Fruit fly (Drosophila melanogaster) whole organism, wandering third instar larva: Measurements from ENCODE around the gene lqfR.

ENCODE experiments used
- Abd-B ChIP-seq: fragments of >200 bp; optimal IDR thresholded peaks from 2 replicates; lab custom pipeline; 2017; ENCODE audit warnings: missing biosample characterization, missing genetic modification characterization
- CG9705 ChIP-seq: fragments of 200-800 bp; sonication (Bioruptor generic); optimal IDR thresholded peaks from 2 replicates; lab custom pipeline; 2018; ENCODE audit warnings: missing biosample characterization, mild to moderate bottlenecking, missing genetic modification characterization
- CrebA ChIP-seq: fragments of 200-800 bp; sonication (Bioruptor generic); optimal IDR thresholded peaks from 2 replicates; lab custom pipeline; 2016; ENCODE audit warnings: missing biosample characterization, mild to moderate bottlenecking, missing genetic modification characterization, borderline replicate concordance
- Dfd ChIP-seq: fragments of >200 bp; optimal IDR thresholded peaks from 2 replicates; lab custom pipeline; 2017; ENCODE audit warnings: missing biosample characterization, missing genetic modification characterization
- GATAd ChIP-seq: sonication (Bioruptor generic); optimal IDR thresholded peaks from 2 replicates; lab custom pipeline; 2016; ENCODE audit warnings: missing biosample characterization, missing genetic modification characterization
- HLH106 ChIP-seq: fragments of 200-800 bp; optimal IDR thresholded peaks from 3 replicates; lab custom pipeline; 2019; ENCODE audit warnings: missing biosample characterization, mild to moderate bottlenecking, missing genetic modification characterization, moderate library complexity
- Hnf4 ChIP-seq: fragments of 200-800 bp; sonication (Bioruptor generic); optimal IDR thresholded peaks from 2 replicates; lab custom pipeline; 2016; ENCODE audit warnings: missing biosample characterization, mild to moderate bottlenecking, missing genetic modification characterization
- Hr78 ChIP-seq: fragments of >200 bp; optimal IDR thresholded peaks from 2 replicates; lab custom pipeline; 2017; ENCODE audit warnings: missing biosample characterization, missing genetic modification characterization
- Hr83 ChIP-seq: fragments of 200-300 bp; sonication (Bioruptor generic); optimal IDR thresholded peaks from 2 replicates; lab custom pipeline; 2016; ENCODE audit warnings: missing biosample characterization, mild to moderate bottlenecking, missing genetic modification characterization, moderate library complexity; ENCODE audit not compliant: poor library complexity, severe bottlenecking
- Jra ChIP-seq: sonication (Bioruptor generic); optimal IDR thresholded peaks from 2 replicates; lab custom pipeline; 2016; ENCODE audit warnings: missing biosample characterization, missing genetic modification characterization
- Mio ChIP-seq: sonication (Bioruptor generic); optimal IDR thresholded peaks from 2 replicates; lab custom pipeline; 2016; ENCODE audit warnings: missing biosample characterization, missing genetic modification characterization
- N ChIP-seq: fragments of >200 bp; optimal IDR thresholded peaks from 2 replicates; lab custom pipeline; 2018; ENCODE audit warnings: missing biosample characterization, missing external identifiers, missing genetic modification characterization
- OdsH ChIP-seq: fragments of 200-800 bp; sonication (Bioruptor generic); optimal IDR thresholded peaks from 2 replicates; lab custom pipeline; 2016; ENCODE audit warnings: missing biosample characterization, mild to moderate bottlenecking, missing genetic modification characterization
- Rel ChIP-seq, 2 experiments: fragments of 200-800 bp; sonication (Bioruptor generic) in 1 of 2; optimal IDR thresholded peaks; 2 replicates in 1 of 2; 3 replicates in 1 of 2; lab custom pipeline; 2016 to 2019; ENCODE audit warnings: mild to moderate bottlenecking in 2 of 2, missing biosample characterization in 2 of 2, missing genetic modification characterization in 2 of 2, moderate library complexity in 1 of 2
- Sp1 ChIP-seq: fragments of 200-800 bp; sonication (Bioruptor generic); optimal IDR thresholded peaks from 3 replicates; lab custom pipeline; 2019; ENCODE audit warnings: missing biosample characterization, mild to moderate bottlenecking, missing genetic modification characterization, moderate library complexity
- Vsx2 ChIP-seq: fragments of 200-300, 225-300 bp; sonication (Bioruptor generic); optimal IDR thresholded peaks from 2 replicates; lab custom pipeline; 2018; ENCODE audit warnings: missing biosample characterization, missing genetic modification characterization; ENCODE audit not compliant: partially characterized antibody
- br ChIP-seq: fragments of 200-800 bp; sonication (Bioruptor generic); optimal IDR thresholded peaks from 2 replicates; lab custom pipeline; 2016; ENCODE audit warnings: missing biosample characterization, missing genetic modification characterization
- brk ChIP-seq: fragments of 200-800 bp; sonication (Bioruptor generic); optimal IDR thresholded peaks from 2 replicates; lab custom pipeline; 2016; ENCODE audit warnings: missing biosample characterization, mild to moderate bottlenecking, missing genetic modification characterization
- dmrt93B ChIP-seq: fragments of 200-800 bp; sonication (Bioruptor generic); optimal IDR thresholded peaks from 2 replicates; lab custom pipeline; 2018; ENCODE audit warnings: missing biosample characterization, mild to moderate bottlenecking, missing genetic modification characterization
- dsf ChIP-seq: sonication (Bioruptor generic); optimal IDR thresholded peaks from 2 replicates; lab custom pipeline; 2016; ENCODE audit warnings: missing biosample characterization, missing genetic modification characterization, borderline replicate concordance
- ey ChIP-seq: fragments of 200-800 bp; sonication (Bioruptor generic); optimal IDR thresholded peaks from 2 replicates; lab custom pipeline; 2016; ENCODE audit warnings: missing biosample characterization, missing genetic modification characterization
- foxo ChIP-seq, 2 experiments: fragments of 200-800 bp; sonication (Bioruptor generic); optimal IDR thresholded peaks; 2 replicates in 1 of 2; 3 replicates in 1 of 2; lab custom pipeline; 2016 to 2017; ENCODE audit warnings: missing biosample characterization in 2 of 2, missing genetic modification characterization in 2 of 2
- fru ChIP-seq: fragments of 200-800 bp; sonication (Bioruptor generic); optimal IDR thresholded peaks from 3 replicates; lab custom pipeline; 2016; ENCODE audit warnings: missing biosample characterization, mild to moderate bottlenecking, missing genetic modification characterization
- h ChIP-seq: fragments of 200-800 bp; sonication (Bioruptor generic); optimal IDR thresholded peaks from 3 replicates; lab custom pipeline; 2016; ENCODE audit warnings: missing biosample characterization, mild to moderate bottlenecking, missing genetic modification characterization
- jim ChIP-seq: fragments of 175-275, 200-325 bp; sonication (Bioruptor generic); optimal IDR thresholded peaks from 2 replicates; lab custom pipeline; 2016; ENCODE audit warnings: missing biosample characterization, mild to moderate bottlenecking, missing genetic modification characterization
- pan ChIP-seq: fragments of >200 bp; optimal IDR thresholded peaks from 2 replicates; lab custom pipeline; 2017
- psq ChIP-seq: fragments of 200-800 bp; sonication (Bioruptor generic); optimal IDR thresholded peaks from 3 replicates; lab custom pipeline; 2017; ENCODE audit warnings: missing biosample characterization, mild to moderate bottlenecking, missing genetic modification characterization, moderate library complexity
- rgr ChIP-seq: fragments of 200-800 bp; sonication (Bioruptor generic); optimal IDR thresholded peaks from 3 replicates; lab custom pipeline; 2016; ENCODE audit warnings: missing biosample characterization, mild to moderate bottlenecking, missing genetic modification characterization
- sage ChIP-seq: fragments of 200-800 bp; sonication (Bioruptor generic); optimal IDR thresholded peaks from 2 replicates; lab custom pipeline; 2016; ENCODE audit warnings: missing biosample characterization, mild to moderate bottlenecking, missing genetic modification characterization
- sv ChIP-seq: fragments of 200-800 bp; sonication (Bioruptor generic); optimal IDR thresholded peaks from 3 replicates; lab custom pipeline; 2016; ENCODE audit warnings: missing biosample characterization, missing genetic modification characterization
- usp ChIP-seq: fragments of >200 bp; optimal IDR thresholded peaks from 2 replicates; lab custom pipeline; 2017; ENCODE audit warnings: missing biosample characterization, missing genetic modification characterization

lqfR gene

dm6 chr3R:22461673-22462585 lies 50.8 kb downstream of the lqfR start, which contains the start of the genes Rpn7 and AP-2mu:
Gene Rpn7, minus strand, starts transcription at chr3R:22462054.
Gene AP-2mu, plus strand, starts transcription at chr3R:22462455.
- TF ChIP-seq h (GFP tag; lab: Kevin White, UChicago) (peak; percentile 28), CG9705 (GFP tag; lab: Kevin White, UChicago) (no peak), Jra (GFP tag; lab: Kevin White, UChicago) (peak; percentile 51), foxo (GFP tag; optimal IDR thresholded peaks at IDR 0.05; lab: Kevin White, UChicago) (peak in 1 of 2 experiments; percentile 34)

DNA sequence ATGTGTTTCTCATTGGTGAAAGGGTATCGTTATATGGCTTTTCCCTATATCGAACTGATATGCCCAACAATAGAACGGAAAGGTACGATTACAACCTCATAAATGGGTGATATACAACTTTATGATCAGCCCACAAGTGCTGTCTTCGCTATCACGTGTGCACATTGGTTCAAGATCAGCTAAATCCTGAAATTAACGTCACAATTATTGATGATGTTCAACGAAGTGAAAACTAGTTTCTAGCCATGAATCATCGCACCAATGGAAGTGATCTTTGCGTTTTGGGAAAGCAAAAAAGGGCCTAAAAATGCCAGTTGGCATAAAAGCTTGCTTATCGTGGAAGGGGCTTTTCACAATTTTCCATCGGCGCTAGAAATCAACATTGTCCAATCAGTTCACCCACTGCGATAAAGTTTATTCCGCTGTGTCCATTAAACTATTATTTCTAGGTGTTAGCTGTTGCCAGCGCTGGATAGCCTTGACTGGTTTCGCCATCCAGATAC lies 53.6 kb downstream of the lqfR start, which contains the start of gene CG7054:
Gene CG7054 (plus strand): TSS at position 375 of the 503 bp plus-strand sequence.
- TF ChIP-seq Abd-B (GFP tag; lab: Kevin White, UChicago) (no peak), fru (GFP tag; lab: Kevin White, UChicago) (no peak), pan (lab: Kevin White, UChicago) (no peak), psq (GFP tag; lab: Kevin White, UChicago) (no peak), ey (GFP tag; lab: Kevin White, UChicago) (no peak), br (peak; percentile 19), dmrt93B (GFP tag; lab: Kevin White, UChicago) (no peak), OdsH (GFP tag; lab: Kevin White, UChicago) (no peak), rgr (GFP tag; lab: Kevin White, UChicago) (no peak), CG9705 (GFP tag; lab: Kevin White, UChicago) (no peak), foxo (GFP tag; optimal IDR thresholded peaks at IDR 0.05; lab: Kevin White, UChicago) (peak in 1 of 2 experiments; percentile 20), GATAd (GFP tag; lab: Kevin White, UChicago) (no peak), h (GFP tag; lab: Kevin White, UChicago) (peak; percentile 12), jim (no peak), N (GFP tag; lab: Kevin White, UChicago) (no peak), Mio (GFP tag; lab: Kevin White, UChicago) (no peak), sage (GFP tag; lab: Kevin White, UChicago) (no peak), Sp1 (GFP tag; lab: Kevin White, UChicago) (peak; percentile 27), Rel (GFP tag; optimal IDR thresholded peaks at IDR 0.05; lab: Kevin White, UChicago) (no peak), Rel (tag; optimal IDR thresholded peaks at IDR 0.05; lab: Kevin White, UChicago) (peak; percentile 45), Dfd (no peak)

- TF ChIP-seq usp (GFP tag; lab: Kevin White, UChicago) (no peak), Hr83 (no peak), dsf (GFP tag; lab: Kevin White, UChicago) (no peak), N (GFP tag; lab: Kevin White, UChicago) (no peak), pan (lab: Kevin White, UChicago) (no peak), CrebA (GFP tag; lab: Kevin White, UChicago) (no peak), Mio (GFP tag; lab: Kevin White, UChicago) (no peak), Hr78 (GFP tag; lab: Kevin White, UChicago) (no peak), Hnf4 (GFP tag; lab: Kevin White, UChicago) (no peak), Rel (GFP tag; optimal IDR thresholded peaks at IDR 0.05; lab: Kevin White, UChicago) (no peak), Rel (tag; optimal IDR thresholded peaks at IDR 0.05; lab: Kevin White, UChicago) (no peak), jim (no peak), Vsx2 (GFP tag; lab: Kevin White, UChicago) (no peak)
These were observed 54.0 kb downstream of the lqfR start for dm6 chr3R:22465138-22465537.

- TF ChIP-seq dsf (GFP tag; lab: Kevin White, UChicago) (no peak), br (no peak), Hr78 (GFP tag; lab: Kevin White, UChicago) (no peak), rgr (GFP tag; lab: Kevin White, UChicago) (no peak), brk (GFP tag; lab: Kevin White, UChicago) (no peak), h (GFP tag; lab: Kevin White, UChicago) (no peak), pan (lab: Kevin White, UChicago) (no peak), psq (GFP tag; lab: Kevin White, UChicago) (no peak), sage (GFP tag; lab: Kevin White, UChicago) (no peak), HLH106 (no peak), foxo (GFP tag; optimal IDR thresholded peaks at IDR 0.05; lab: Kevin White, UChicago) (no peak), N (GFP tag; lab: Kevin White, UChicago) (no peak), ey (GFP tag; lab: Kevin White, UChicago) (no peak), sv (GFP tag; lab: Kevin White, UChicago) (no peak)
These were observed 55.0 kb downstream of the lqfR start, which contains the start of gene Pebp1 for dm6 chr3R:22465984-22466530. Gene Pebp1, plus strand, starts transcription at chr3R:22466034.
